Fruit fly (Drosophila melanogaster) Kc167 (cell line): ENCODE data around the gene Tsc1.

Experiments used
- Myc ChIP-seq: fragments of >200 bp; optimal IDR thresholded peaks from 2 replicates; lab custom pipeline; 2017; ENCODE audit warnings: missing external identifiers
- Sin3A ChIP-seq: fragments of >200 bp; optimal IDR thresholded peaks from 2 replicates; lab custom pipeline; 2018; ENCODE audit warnings: missing external identifiers
- h ChIP-seq: fragments of >200 bp; optimal IDR thresholded peaks from 3 replicates; lab custom pipeline; 2018; ENCODE audit warnings: missing external identifiers
- insv ChIP-seq: fragments of >200 bp; optimal IDR thresholded peaks from 3 replicates; lab custom pipeline; 2018; ENCODE audit warnings: missing external identifiers
- psq ChIP-seq: fragments of >200 bp; optimal IDR thresholded peaks from 2 replicates; lab custom pipeline; 2017; ENCODE audit warnings: missing external identifiers
- ttk ChIP-seq: sonication (Bioruptor generic); optimal IDR thresholded peaks from 2 replicates; lab custom pipeline; 2017; ENCODE audit warnings: missing external identifiers

Tsc1 gene

dm6 chr3R:24150103-24150502, 20.0 kb downstream of the Tsc1 start, which contains the start of gene p38c:
Gene p38c, minus strand, starts transcription at chr3R:24150203.
- no peak for TF ChIP-seq Myc (lab: Kevin White, UChicago)
- TF ChIP-seq Sin3A (lab: Kevin White, UChicago): no peak
- TF ChIP-seq h: no peak
- TF ChIP-seq insv (lab: Kevin White, UChicago): no peak
- TF ChIP-seq ttk (lab: Kevin White, UChicago): no peak
- TF ChIP-seq psq: no peak

dm6 chr3R:24151924-24152809, 22.1 kb downstream of the Tsc1 start, which contains the start of the genes p38a and CG6178:
Gene p38a, minus strand, starts transcription at chr3R:24152321.
Gene CG6178, plus strand, starts transcription at chr3R:24152347.
- TF ChIP-seq Myc (lab: Kevin White, UChicago): no peak
- no peak for TF ChIP-seq h

DNA sequence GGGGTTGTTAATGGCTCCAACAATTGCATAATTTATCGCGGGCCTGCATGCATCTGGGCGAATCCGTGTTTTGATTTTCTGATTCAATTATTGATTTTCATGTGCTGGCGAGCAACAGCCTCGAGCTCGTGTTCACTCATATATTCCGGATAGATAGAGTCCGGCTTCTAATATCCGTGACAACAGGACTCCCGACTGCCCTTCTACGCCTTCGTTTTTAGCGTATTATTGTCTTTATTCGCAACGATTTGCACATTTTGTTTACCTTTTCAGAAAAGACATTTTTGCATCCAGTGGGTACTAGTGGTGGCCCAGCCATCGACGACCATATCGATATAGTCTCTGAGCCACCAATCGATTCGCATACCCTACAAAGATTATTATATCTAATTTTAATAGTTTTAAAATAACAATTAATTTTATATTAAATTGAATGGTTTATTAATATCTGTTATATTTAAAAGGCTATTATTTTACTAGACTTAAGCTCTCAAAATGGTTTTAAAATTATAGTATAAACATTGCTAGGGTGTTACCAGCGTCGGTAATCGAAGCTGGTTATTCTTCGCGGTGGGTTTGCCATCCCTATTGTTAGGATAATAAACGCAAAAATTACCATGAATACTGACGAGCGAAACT, 31.2 kb downstream of the Tsc1 start, which contains the start of the genes Myo95E and TBC1d7:
Gene Myo95E, minus strand, starts transcription at position 326 of the 639 bp plus-strand sequence.
Gene TBC1d7, plus strand, starts transcription at position 555 of the 639 bp plus-strand sequence.
- TF ChIP-seq insv (lab: Kevin White, UChicago) (no peak), Sin3A (lab: Kevin White, UChicago) (no peak), h (no peak), psq (no peak), Myc (lab: Kevin White, UChicago) (no peak), ttk (lab: Kevin White, UChicago) (no peak)

DNA sequence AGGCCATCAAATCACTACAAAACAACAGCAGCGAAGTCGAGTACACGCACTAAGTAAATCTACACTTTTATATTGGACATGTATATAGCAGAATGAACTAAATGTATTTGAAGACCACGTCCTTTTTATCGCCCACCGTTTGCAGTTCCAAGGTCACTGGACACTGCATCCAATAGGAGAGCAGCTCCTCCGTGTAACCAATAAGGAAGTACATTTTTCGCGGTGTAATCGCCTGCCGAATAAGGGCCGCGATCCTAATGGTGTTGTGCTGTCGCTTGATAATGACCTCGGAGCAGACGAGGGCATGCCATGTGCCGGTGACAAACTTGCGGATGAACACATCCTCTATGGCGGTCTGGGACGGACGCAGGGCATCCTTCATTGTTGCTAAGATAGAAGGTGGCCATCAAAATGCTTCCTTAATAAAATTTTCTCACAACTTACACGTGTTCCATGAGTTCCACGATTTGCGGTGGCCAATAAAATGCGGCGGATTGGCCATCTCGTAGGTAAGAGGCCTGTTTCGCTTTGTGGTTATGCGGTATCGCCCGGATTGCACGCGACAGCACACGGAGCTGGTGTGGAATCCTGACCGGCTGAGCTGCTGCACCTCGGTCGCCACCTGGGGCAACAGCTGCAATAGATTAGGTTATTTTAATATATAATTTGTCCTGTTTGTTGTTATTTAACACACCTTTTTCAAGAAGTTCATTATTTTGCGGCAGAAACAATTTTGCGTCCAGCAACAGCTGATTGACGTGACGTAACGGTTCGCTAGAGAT, 32.9 kb downstream of the Tsc1 start, which contains the start of gene mRpS24:
Gene mRpS24, minus strand, starts transcription at position 772 of the 782 bp plus-strand sequence.
- TF ChIP-seq h (no peak), Sin3A (lab: Kevin White, UChicago) (no peak), Myc (lab: Kevin White, UChicago) (no peak), psq (no peak), insv (lab: Kevin White, UChicago) (no peak)

- TF ChIP-seq psq (no peak), Myc (lab: Kevin White, UChicago) (no peak), Sin3A (lab: Kevin White, UChicago) (no peak), insv (lab: Kevin White, UChicago) (no peak)
These were observed 33.5 kb downstream of the Tsc1 start, which contains the start of gene Apc2 for dm6 chr3R:24163556-24164022. Gene Apc2, plus strand, starts transcription at chr3R:24163966.

dm6 chr3R:24169362-24169761, 39.3 kb downstream of the Tsc1 start, which contains the start of gene CG5510:
Gene CG5510, minus strand, starts transcription at chr3R:24169562.
- TF ChIP-seq ttk (lab: Kevin White, UChicago): no peak
- TF ChIP-seq insv (lab: Kevin White, UChicago): no peak
- TF ChIP-seq psq: no peak
- no peak for TF ChIP-seq h
- no peak for TF ChIP-seq Sin3A (lab: Kevin White, UChicago)
- TF ChIP-seq Myc (lab: Kevin White, UChicago): no peak

DNA sequence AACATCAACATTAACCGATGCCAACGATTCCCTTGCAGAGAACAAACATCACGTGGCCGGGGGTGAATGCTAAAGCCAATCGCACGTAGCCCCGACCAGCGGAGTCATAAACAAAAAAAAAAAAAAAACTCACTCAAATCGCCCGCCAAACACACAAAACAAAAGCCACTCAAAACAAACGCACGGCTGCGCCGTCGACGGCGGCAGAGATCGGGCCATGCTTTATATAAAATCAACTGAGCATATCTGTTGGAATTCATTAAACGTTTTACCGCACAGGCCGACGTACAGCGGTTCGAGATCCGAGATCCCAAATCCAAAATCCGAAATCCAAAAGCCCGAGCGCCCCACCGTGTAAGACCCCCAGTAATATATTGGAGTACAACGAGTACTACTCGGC, 42.3 kb downstream of the Tsc1 start, which contains the start of gene CG13606:
Gene CG13606, plus strand, starts transcription at position 250 of the 400 bp plus-strand sequence.
- TF ChIP-seq psq (no peak), h (no peak), Sin3A (lab: Kevin White, UChicago) (no peak), insv (lab: Kevin White, UChicago) (no peak), Myc (lab: Kevin White, UChicago) (no peak), ttk (lab: Kevin White, UChicago) (no peak)
